Fruit fly (Drosophila melanogaster) Kc167 (cell line): Measurements from ENCODE around the gene CG10862.

Experiments
- Myc ChIP-seq: fragments of >200 bp; optimal IDR thresholded peaks from 2 replicates; lab custom pipeline; 2017; ENCODE audit warnings: missing external identifiers
- Sin3A ChIP-seq: fragments of >200 bp; optimal IDR thresholded peaks from 2 replicates; lab custom pipeline; 2018; ENCODE audit warnings: missing external identifiers
- h ChIP-seq: fragments of >200 bp; optimal IDR thresholded peaks from 3 replicates; lab custom pipeline; 2018; ENCODE audit warnings: missing external identifiers
- insv ChIP-seq: fragments of >200 bp; optimal IDR thresholded peaks from 3 replicates; lab custom pipeline; 2018; ENCODE audit warnings: missing external identifiers
- psq ChIP-seq: fragments of >200 bp; optimal IDR thresholded peaks from 2 replicates; lab custom pipeline; 2017; ENCODE audit warnings: missing external identifiers
- ttk ChIP-seq: sonication (Bioruptor generic); optimal IDR thresholded peaks from 2 replicates; lab custom pipeline; 2017; ENCODE audit warnings: missing external identifiers

DNA sequence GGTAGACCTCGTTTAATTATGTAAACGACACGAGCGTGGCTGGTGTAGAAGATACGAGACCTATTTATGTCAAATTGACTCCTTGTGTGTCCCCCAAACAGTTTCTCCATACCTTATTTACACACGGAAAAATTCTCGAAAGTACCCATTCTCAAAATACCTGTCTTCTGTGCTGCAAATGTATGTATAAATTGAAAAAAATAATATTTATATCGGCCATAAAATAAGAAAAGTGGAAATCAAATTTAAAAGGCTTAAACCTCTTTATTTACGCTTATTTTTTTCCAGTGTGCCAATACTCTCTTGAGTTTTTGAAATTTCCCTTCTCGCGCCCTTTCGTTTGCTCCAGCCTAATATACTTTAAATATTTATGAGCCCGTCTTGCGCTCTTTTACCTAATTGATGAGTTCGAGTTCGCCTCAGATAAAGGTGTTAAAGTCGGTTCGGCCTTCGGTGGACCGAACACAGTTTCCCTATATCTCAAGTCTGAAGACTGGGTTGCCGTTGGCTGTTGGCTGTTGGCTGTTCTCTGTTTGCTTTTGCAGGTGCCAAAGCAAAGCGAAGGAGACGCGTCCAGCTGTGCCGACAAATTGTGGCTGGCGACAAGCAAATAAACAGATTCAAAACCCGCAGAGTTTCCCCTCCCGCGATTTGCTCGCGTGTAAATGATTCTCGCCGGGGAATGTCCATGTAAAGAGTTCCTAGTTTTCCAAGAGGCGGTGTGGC, 15.8 kb downstream of the CG10862 start:
- no peak for TF ChIP-seq h (lab: Kevin White, UChicago)
- TF ChIP-seq ttk (lab: Kevin White, UChicago), result no peak
- TF ChIP-seq Myc (lab: Kevin White, UChicago), result no peak
- TF ChIP-seq psq (lab: Kevin White, UChicago), result no peak
- TF ChIP-seq insv (lab: Kevin White, UChicago), result no peak
- no peak for TF ChIP-seq Sin3A (lab: Kevin White, UChicago)
